Worm (Caenorhabditis elegans) whole organism, L3 larva: ENCODE measurements around the gene F55F3.4.
A peak's percentile ranks its signal among the peaks of the same experiment; 100 is the strongest.

Experiments
- ZK546.5 ChIP-seq: sonication (generic microtip); optimal IDR thresholded peaks from 2 replicates; lab custom pipeline; 2017; ENCODE audit warnings: missing biosample characterization, missing genetic modification characterization
- aly-2 ChIP-seq: fragments of 150-350 bp; optimal IDR thresholded peaks from 2 replicates; lab custom pipeline; 2014; ENCODE audit warnings: missing biosample characterization, missing genetic modification characterization
- ama-1 ChIP-seq: fragments of 150-350 bp; optimal IDR thresholded peaks from 2 replicates; lab custom pipeline; 2018
- elt-1 ChIP-seq: fragments of 150-350 bp; optimal IDR thresholded peaks from 2 replicates; lab custom pipeline; 2014; ENCODE audit warnings: missing biosample characterization, missing genetic modification characterization
- fos-1 ChIP-seq: fragments of 150-350 bp; optimal IDR thresholded peaks from 2 replicates; lab custom pipeline; 2014; ENCODE audit warnings: missing biosample characterization, missing genetic modification characterization
- mdl-1 ChIP-seq: fragments of 150-350 bp; optimal IDR thresholded peaks from 2 replicates; lab custom pipeline; 2014; ENCODE audit warnings: missing biosample characterization, missing genetic modification characterization
- nhr-11 ChIP-seq: fragments of 150-350 bp; optimal IDR thresholded peaks from 2 replicates; lab custom pipeline; 2014; ENCODE audit warnings: missing biosample characterization, missing genetic modification characterization
- nhr-28 ChIP-seq: fragments of 150-350 bp; optimal IDR thresholded peaks from 2 replicates; lab custom pipeline; 2014; ENCODE audit warnings: missing biosample characterization, missing genetic modification characterization
- nhr-76 ChIP-seq: fragments of 150-350 bp; sonication (generic microtip); optimal IDR thresholded peaks from 5 replicates; lab custom pipeline; 2014; ENCODE audit warnings: missing biosample characterization, missing genetic modification characterization
- pha-4 ChIP-seq: fragments of 150-350 bp; optimal IDR thresholded peaks from 2 replicates; lab custom pipeline; 2014; ENCODE audit warnings: missing biosample characterization, missing genetic modification reagents, missing genetic modification characterization
- skn-1 ChIP-seq: fragments of 150-350 bp; optimal IDR thresholded peaks from 2 replicates; lab custom pipeline; 2014; ENCODE audit warnings: missing biosample characterization, missing genetic modification characterization
- snpc-4 ChIP-seq: fragments of 150-350 bp; optimal IDR thresholded peaks from 2 replicates; lab custom pipeline; 2014; ENCODE audit warnings: missing biosample characterization, missing genetic modification characterization
- unc-62 ChIP-seq: fragments of 150-350 bp; sonication (generic microtip); optimal IDR thresholded peaks from 4 replicates; lab custom pipeline; 2014; ENCODE audit warnings: missing biosample characterization, missing genetic modification reagents, missing genetic modification characterization
- ztf-11 ChIP-seq: fragments of 150-350 bp; optimal IDR thresholded peaks from 2 replicates; lab custom pipeline; 2014; ENCODE audit warnings: missing biosample characterization, missing genetic modification characterization

ce11 chrX:13736679-13737078 lies 48.7 kb upstream of the F55F3.4 start:
- TF ChIP-seq nhr-28 (no peak), mdl-1 (tag; lab: Kevin White, UChicago) (no peak), snpc-4 (tag; lab: Kevin White, UChicago) (no peak), fos-1 (no peak), elt-1 (peak; percentile 88), ZK546.5 (tag; lab: Kevin White, UChicago) (no peak), pha-4 (tag; lab: Kevin White, UChicago) (no peak), unc-62 (GFP tag; lab: Kevin White, UChicago) (no peak), skn-1 (tag; lab: Kevin White, UChicago) (no peak), ztf-11 (no peak), nhr-11 (no peak), nhr-76 (no peak), ama-1 (lab: Kevin White, UChicago) (no peak), aly-2 (tag; lab: Kevin White, UChicago) (no peak)
